Worm (Caenorhabditis elegans): Measurements from ENCODE around the gene Y105C5B.18.

ce11 chrIV:15962219-15962762 lies 2.1 kb upstream of the Y105C5B.18 start, which contains the start of gene lgc-19:
- TF ChIP-seq ceh-63 (GFP tag; optimal IDR thresholded peaks at IDR 0.05) (no peak), ces-1 (GFP tag; optimal IDR thresholded peaks at IDR 0.05) (no peak), skn-1 (tag; optimal IDR thresholded peaks at IDR 0.05) (no peak), pqm-1 (tag; optimal IDR thresholded peaks at IDR 0.05) (no peak), nhr-85 (tag) (no peak), unc-62 (GFP tag; optimal IDR thresholded peaks at IDR 0.05) (no peak), ama-1 (optimal IDR thresholded peaks at IDR 0.05) (no peak), hpl-2 (GFP tag; optimal IDR thresholded peaks at IDR 0.05) (no peak), fkh-10 (GFP tag; optimal IDR thresholded peaks at IDR 0.05) (no peak), mab-9 (GFP tag; IDR thresholded peaks at IDR 0.05) (no peak), sup-37 (GFP tag; optimal IDR thresholded peaks at IDR 0.05) (no peak), mep-1 (tag; optimal IDR thresholded peaks at IDR 0.05) (no peak), lir-3 (tag; optimal IDR thresholded peaks at IDR 0.05; ENCODE audit: poor library complexity) (no peak), elt-2 (tag; optimal IDR thresholded peaks at IDR 0.05) (no peak)

Measured in whole organism, L1 larva.